Fruit fly (Drosophila melanogaster) whole organism, pupa: ENCODE results near the gene CG14174.

Experiments used
- CG15710 ChIP-seq: fragments of 200-800 bp; sonication (Bioruptor generic); optimal IDR thresholded peaks from 2 replicates; lab custom pipeline; 2018; ENCODE audit warnings: missing biosample characterization, mild to moderate bottlenecking, missing genetic modification characterization, moderate library complexity
- EcR ChIP-seq: fragments of 200-800 bp; sonication (Bioruptor generic); optimal IDR thresholded peaks from 3 replicates; lab custom pipeline; 2019; ENCODE audit warnings: missing biosample characterization, missing genetic modification characterization, mild to moderate bottlenecking, moderate library complexity, missing genetic modification reagents
- Pif1B ChIP-seq: fragments of 200-800 bp; sonication (Bioruptor generic); optimal IDR thresholded peaks from 3 replicates; lab custom pipeline; 2016; ENCODE audit warnings: missing biosample characterization, missing genetic modification characterization
- gl ChIP-seq: fragments of 200-800 bp; sonication (Bioruptor generic); optimal IDR thresholded peaks from 2 replicates; lab custom pipeline; 2018; ENCODE audit warnings: missing biosample characterization, mild to moderate bottlenecking, missing genetic modification characterization

dm6 chr3L:9765710-9766005, 46.5 kb downstream of the CG14174 start:
- TF ChIP-seq gl: no peak
- no peak for TF ChIP-seq EcR (GFP tag; lab: Kevin White, UChicago)
- TF ChIP-seq Pif1B: no peak
- TF ChIP-seq CG15710 (tag; lab: Kevin White, UChicago): no peak
